Fruit fly (Drosophila melanogaster) whole organism, embryonic: ENCODE data around the gene CG31174.

ENCODE experiments used
- Atf3 ChIP-seq: fragments of 200-800 bp; sonication (Bioruptor generic); optimal IDR thresholded peaks from 3 replicates; lab custom pipeline; 2016; ENCODE audit warnings: missing biosample characterization, missing genetic modification characterization
- Bteb2 ChIP-seq: fragments of 200-800 bp; sonication (Bioruptor generic); optimal IDR thresholded peaks from 2 replicates; lab custom pipeline; 2016; ENCODE audit warnings: missing biosample characterization, missing genetic modification characterization
- CG10462 ChIP-seq: fragments of 200-800 bp; sonication (Bioruptor generic); optimal IDR thresholded peaks from 2 replicates; lab custom pipeline; 2016; ENCODE audit warnings: missing biosample characterization, missing genetic modification characterization
- CG10565 ChIP-seq: fragments of 200-800 bp; sonication (Bioruptor generic); optimal IDR thresholded peaks from 3 replicates; lab custom pipeline; 2016; ENCODE audit warnings: missing biosample characterization, mild to moderate bottlenecking, missing genetic modification characterization
- CG12299 ChIP-seq: fragments of 200-800 bp; sonication (Bioruptor generic); optimal IDR thresholded peaks from 2 replicates; lab custom pipeline; 2018; ENCODE audit warnings: missing biosample characterization, mild to moderate bottlenecking, missing genetic modification characterization
- CG14014 ChIP-seq: fragments of 200-800 bp; sonication (Bioruptor generic); IDR thresholded peaks from 2 replicates; pipeline ENCODE4 v1.3.6; 2022; ENCODE audit warnings: missing biosample characterization, missing genetic modification characterization
- CG16863 ChIP-seq: fragments of 200-800 bp; sonication (Bioruptor generic); optimal IDR thresholded peaks from 3 replicates; lab custom pipeline; 2016; ENCODE audit warnings: missing biosample characterization, missing genetic modification characterization
- CG1832 ChIP-seq: fragments of 200-800 bp; sonication (Bioruptor generic); optimal IDR thresholded peaks from 2 replicates; lab custom pipeline; 2017; ENCODE audit warnings: missing biosample characterization, mild to moderate bottlenecking, missing genetic modification characterization, inconsistent platforms
- CG2875 ChIP-seq: fragments of 200-800 bp; sonication (Bioruptor generic); optimal IDR thresholded peaks from 2 replicates; lab custom pipeline; 2017; ENCODE audit warnings: missing biosample characterization, mild to moderate bottlenecking, missing genetic modification characterization, missing genetic modification reagents
- CG3281 ChIP-seq: fragments of 200-800 bp; sonication (Bioruptor generic); optimal IDR thresholded peaks from 3 replicates; lab custom pipeline; 2017; ENCODE audit warnings: missing biosample characterization, mild to moderate bottlenecking, missing genetic modification characterization
- CG4282 ChIP-seq: fragments of 200-800 bp; sonication (Bioruptor generic); optimal IDR thresholded peaks from 2 replicates; lab custom pipeline; 2016; ENCODE audit warnings: missing biosample characterization, missing genetic modification characterization
- CG4360 ChIP-seq: fragments of 200-800 bp; sonication (Bioruptor generic); IDR thresholded peaks from 2 replicates; pipeline ENCODE4 v1.3.6; 2022; ENCODE audit warnings: missing biosample characterization, missing genetic modification characterization
- CG4730 ChIP-seq: fragments of 200-800 bp; sonication (Bioruptor generic); IDR thresholded peaks from 2 replicates; pipeline ENCODE4 v1.3.6; 2022; ENCODE audit warnings: missing biosample characterization, missing genetic modification characterization
- CG6175 ChIP-seq: fragments of 200-800 bp; sonication (Bioruptor generic); IDR thresholded peaks from 3 replicates; pipeline ENCODE4 v1.3.6; 2022; ENCODE audit warnings: missing biosample characterization, missing genetic modification characterization
- CG6683 ChIP-seq: fragments of 200-800 bp; sonication (Bioruptor generic); optimal IDR thresholded peaks from 2 replicates; lab custom pipeline; 2017; ENCODE audit warnings: missing biosample characterization, mild to moderate bottlenecking, missing genetic modification characterization, missing genetic modification reagents
- CG7357 ChIP-seq: fragments of 200-800 bp; sonication (Bioruptor generic); IDR thresholded peaks from 3 replicates; pipeline ENCODE4 v1.3.6; 2022; ENCODE audit warnings: missing biosample characterization, missing genetic modification characterization
- CG7963 ChIP-seq: fragments of 200-800 bp; sonication (Bioruptor generic); IDR thresholded peaks from 3 replicates; pipeline ENCODE4 v1.3.6; 2022; ENCODE audit warnings: missing biosample characterization, missing genetic modification characterization; ENCODE audit not compliant: partially characterized antibody
- CG9215 ChIP-seq: fragments of 200-800 bp; sonication (Bioruptor generic); IDR thresholded peaks from 2 replicates; pipeline ENCODE4 v1.3.6; 2022; ENCODE audit warnings: missing biosample characterization, missing genetic modification characterization
- CG9609 ChIP-seq: fragments of 200-800 bp; sonication (Bioruptor generic); optimal IDR thresholded peaks from 3 replicates; lab custom pipeline; 2016; ENCODE audit warnings: missing biosample characterization, missing genetic modification characterization
- CG9932 ChIP-seq: fragments of 200-800 bp; sonication (Bioruptor generic); IDR thresholded peaks from 2 replicates; pipeline ENCODE4 v1.3.6; 2022; ENCODE audit warnings: missing biosample characterization, missing genetic modification characterization
- CTCF ChIP-seq: fragments of 200-800 bp; sonication (Bioruptor generic); optimal IDR thresholded peaks from 2 replicates; lab custom pipeline; 2017; ENCODE audit warnings: missing biosample characterization, mild to moderate bottlenecking, missing genetic modification characterization, moderate library complexity
- Deaf1 ChIP-seq: fragments of 200-800 bp; optimal IDR thresholded peaks from 3 replicates; lab custom pipeline; 2019; ENCODE audit warnings: missing biosample characterization, mild to moderate bottlenecking, missing genetic modification characterization, moderate library complexity
- Doc3 ChIP-seq: fragments of 200-800 bp; sonication (Bioruptor generic); IDR thresholded peaks from 3 replicates; pipeline ENCODE4 v1.3.6; 2022; ENCODE audit warnings: missing biosample characterization, missing genetic modification characterization; ENCODE audit not compliant: partially characterized antibody
- E2f2 ChIP-seq: fragments of 200-800 bp; sonication (Bioruptor generic); IDR thresholded peaks from 2 replicates; pipeline ENCODE4 v1.3.6; 2022; ENCODE audit warnings: missing biosample characterization, missing genetic modification characterization
- ERR ChIP-seq: fragments of 200-800 bp; sonication (Bioruptor generic); optimal IDR thresholded peaks from 2 replicates; lab custom pipeline; 2016; ENCODE audit warnings: missing biosample characterization, missing genetic modification characterization
- HHEX ChIP-seq: fragments of 200-800 bp; sonication (Bioruptor generic); optimal IDR thresholded peaks from 3 replicates; lab custom pipeline; 2017; ENCODE audit warnings: missing biosample characterization, mild to moderate bottlenecking, missing genetic modification characterization, missing genetic modification reagents
- Hey ChIP-seq: fragments of 200-800 bp; sonication (Bioruptor generic); optimal IDR thresholded peaks from 3 replicates; lab custom pipeline; 2018; ENCODE audit warnings: missing biosample characterization, mild to moderate bottlenecking, missing genetic modification characterization
- Hr78 ChIP-seq, 2 experiments: fragments of 200-800 bp in 1 of 2; fragments of >200 bp in 1 of 2; sonication (Bioruptor generic) in 1 of 2; optimal IDR thresholded peaks; 2 replicates each; lab custom pipeline; 2017 to 2019; ENCODE audit warnings: missing biosample characterization in 2 of 2, missing genetic modification characterization in 2 of 2, mild to moderate bottlenecking in 1 of 2, moderate library complexity in 1 of 2
- Mad ChIP-seq: fragments of 200-800 bp; sonication (Bioruptor generic); optimal IDR thresholded peaks from 2 replicates; lab custom pipeline; 2016; ENCODE audit warnings: missing biosample characterization, missing genetic modification characterization
- Mrtf ChIP-seq: fragments of 200-800 bp; sonication (Bioruptor generic); IDR thresholded peaks from 3 replicates; pipeline ENCODE4 v1.3.6; 2022; ENCODE audit warnings: missing biosample characterization, missing genetic modification characterization
- NC2β ChIP-seq: fragments of 200-800 bp; sonication (Bioruptor generic); optimal IDR thresholded peaks from 2 replicates; lab custom pipeline; 2016; ENCODE audit warnings: missing biosample characterization, missing genetic modification characterization
- Side ChIP-seq: fragments of 200-800 bp; sonication (Bioruptor generic); optimal IDR thresholded peaks from 2 replicates; lab custom pipeline; 2016; ENCODE audit warnings: missing biosample characterization, missing genetic modification characterization
- Six4 ChIP-seq: fragments of 200-800 bp; sonication (Bioruptor generic); optimal IDR thresholded peaks from 2 replicates; lab custom pipeline; 2016; ENCODE audit warnings: missing biosample characterization, missing genetic modification characterization
- Xrp1 ChIP-seq: fragments of 200-800 bp; sonication (Bioruptor generic); IDR thresholded peaks from 2 replicates; pipeline ENCODE4 v1.3.6; 2022; ENCODE audit warnings: missing biosample characterization, missing genetic modification characterization
- al ChIP-seq: fragments of 200-800 bp; sonication (Bioruptor generic); IDR thresholded peaks from 2 replicates; pipeline ENCODE4 v1.3.6; 2022; ENCODE audit warnings: missing biosample characterization, missing genetic modification characterization
- az2 ChIP-seq: fragments of 200-800 bp; sonication (Bioruptor generic); optimal IDR thresholded peaks from 3 replicates; lab custom pipeline; 2016; ENCODE audit warnings: missing biosample characterization, missing genetic modification characterization
- bbx ChIP-seq: fragments of 200-800 bp; sonication (Bioruptor generic); IDR thresholded peaks from 2 replicates; pipeline ENCODE4 v1.3.6; 2022; ENCODE audit warnings: missing biosample characterization, missing genetic modification characterization; ENCODE audit not compliant: partially characterized antibody
- en ChIP-seq: fragments of 200-800 bp; sonication (Bioruptor generic); optimal IDR thresholded peaks from 2 replicates; lab custom pipeline; 2016; ENCODE audit warnings: missing biosample characterization, missing genetic modification characterization
- exex ChIP-seq: fragments of 200-800 bp; sonication (Bioruptor generic); optimal IDR thresholded peaks from 4 replicates; lab custom pipeline; 2018; ENCODE audit warnings: missing biosample characterization, mild to moderate bottlenecking, missing genetic modification characterization, moderate library complexity
- gfzf ChIP-seq: fragments of 200-800 bp; sonication (Bioruptor generic); optimal IDR thresholded peaks from 2 replicates; lab custom pipeline; 2016; ENCODE audit warnings: missing biosample characterization, mild to moderate bottlenecking, missing genetic modification characterization, moderate library complexity
- gsb ChIP-seq: fragments of 200-800 bp; sonication (Bioruptor generic); IDR thresholded peaks from 2 replicates; pipeline ENCODE4 v1.3.6; 2022; ENCODE audit warnings: missing biosample characterization, missing genetic modification characterization
- hbn ChIP-seq: fragments of 200-800 bp; sonication (Bioruptor generic); IDR thresholded peaks from 2 replicates; pipeline ENCODE4 v1.3.6; 2022; ENCODE audit warnings: missing biosample characterization, missing genetic modification characterization; ENCODE audit not compliant: partially characterized antibody
- ind ChIP-seq: fragments of 200-800 bp; sonication (Bioruptor generic); optimal IDR thresholded peaks from 3 replicates; lab custom pipeline; 2016; ENCODE audit warnings: missing biosample characterization, missing genetic modification characterization
- jing ChIP-seq: fragments of 200-800 bp; sonication (Bioruptor generic); optimal IDR thresholded peaks from 2 replicates; lab custom pipeline; 2018; ENCODE audit warnings: missing biosample characterization, mild to moderate bottlenecking, missing genetic modification characterization
- luna ChIP-seq: fragments of 200-800 bp; sonication (Bioruptor generic); optimal IDR thresholded peaks from 2 replicates; lab custom pipeline; 2016; ENCODE audit warnings: missing biosample characterization, missing genetic modification characterization
- nom ChIP-seq: fragments of 200-800 bp; sonication (Bioruptor generic); optimal IDR thresholded peaks from 2 replicates; lab custom pipeline; 2017; ENCODE audit warnings: missing biosample characterization, missing genetic modification characterization, mild to moderate bottlenecking, moderate library complexity, missing genetic modification reagents
- salm ChIP-seq: fragments of 200-800 bp; sonication (Bioruptor generic); optimal IDR thresholded peaks from 2 replicates; lab custom pipeline; 2018; ENCODE audit warnings: missing biosample characterization, mild to moderate bottlenecking, missing genetic modification characterization
- sim ChIP-seq: fragments of 200-800 bp; sonication (Bioruptor generic); IDR thresholded peaks from 2 replicates; pipeline ENCODE4 v1.3.6; 2022; ENCODE audit warnings: missing biosample characterization, missing genetic modification characterization
- tll ChIP-seq, 2 experiments: fragments of 200-800 bp in 1 of 2; fragments of >200 bp in 1 of 2; sonication (Bioruptor generic) in 1 of 2; optimal IDR thresholded peaks; 2 replicates each; lab custom pipeline; 2017 to 2019; ENCODE audit warnings: missing biosample characterization in 2 of 2, missing genetic modification characterization in 2 of 2, mild to moderate bottlenecking in 1 of 2, moderate library complexity in 1 of 2
- twi ChIP-seq: fragments of 200-800 bp; optimal IDR thresholded peaks from 2 replicates; lab custom pipeline; 2019; ENCODE audit warnings: missing biosample characterization, mild to moderate bottlenecking, missing genetic modification characterization, moderate library complexity
- z ChIP-seq: fragments of 200-800 bp; sonication (Bioruptor generic); IDR thresholded peaks from 3 replicates; pipeline ENCODE4 v1.3.6; 2022; ENCODE audit warnings: missing biosample characterization, missing genetic modification characterization

CG31174 gene

dm6 chr3R:21848987-21849442 lies 20.3 kb downstream of the CG31174 start (continued):
- TF ChIP-seq Bteb2 (GFP tag; lab: Kevin White, UChicago) (peak; percentile 14), CG4360 (GFP tag; lab: Robert Waterston, UW) (0 out of 2 replicates have a peak, but pooled peaks have one; percentile 19), Six4 (GFP tag; lab: Kevin White, UChicago) (peak; percentile 75), CG9609 (GFP tag; lab: Kevin White, UChicago) (peak; percentile 31), CG7357 (GFP tag; lab: Robert Waterston, UW) (0 out of 3 replicates have a peak, but pooled peaks have one; percentile 31), gsb (no peak), Atf3 (GFP tag; lab: Kevin White, UChicago) (peak; percentile 16), Xrp1 (GFP tag; lab: Robert Waterston, UW) (peak; percentile 71), ERR (no peak), E2f2 (GFP tag; lab: Robert Waterston, UW) (no peak), CG6175 (no peak), CG2875 (GFP tag; lab: Kevin White, UChicago) (peak; percentile 59), sim (GFP tag; lab: Robert Waterston, UW) (peak; percentile 51), z (GFP tag; lab: Robert Waterston, UW) (no peak), Doc3 (GFP tag; lab: Robert Waterston, UW) (no peak), en (peak; percentile 54), Hr78 (GFP tag; optimal IDR thresholded peaks at IDR 0.05; lab: Kevin White, UChicago) (peak in 1 of 2 experiments; percentile 49), CG6683 (peak; percentile 9), HHEX (GFP tag; lab: Kevin White, UChicago) (peak; percentile 69), luna (GFP tag; lab: Kevin White, UChicago) (no peak), hbn (GFP tag; lab: Robert Waterston, UW) (no peak), CG4730 (GFP tag; lab: Robert Waterston, UW) (no peak), CG12299 (tag; lab: Kevin White, UChicago) (peak; percentile 41), jing (GFP tag; lab: Kevin White, UChicago) (peak; percentile 1), CG9932 (GFP tag; lab: Robert Waterston, UW) (0 out of 2 replicates have a peak, but pooled peaks have one; percentile 7), CG1832 (GFP tag; lab: Kevin White, UChicago) (no peak), CG9215 (no peak), nom (GFP tag; lab: Kevin White, UChicago) (peak; percentile 90), bbx (no peak), Mrtf (GFP tag; lab: Robert Waterston, UW) (no peak), gfzf (GFP tag; lab: Kevin White, UChicago) (no peak), Deaf1 (peak; percentile 29), az2 (peak; percentile 75), CG14014 (GFP tag; lab: Robert Waterston, UW) (no peak; the same call in 1 of the 2 replicates), CTCF (GFP tag; lab: Kevin White, UChicago) (peak; percentile 37), CG4282 (GFP tag; lab: Kevin White, UChicago) (no peak), al (GFP tag; lab: Robert Waterston, UW) (no peak), salm (tag; lab: Kevin White, UChicago) (peak; percentile 19), Hey (tag; lab: Kevin White, UChicago) (no peak), Mad (peak; percentile 36), exex (tag; lab: Kevin White, UChicago) (no peak), Side (GFP tag; lab: Kevin White, UChicago) (peak; percentile 56), CG10462 (GFP tag; lab: Kevin White, UChicago) (peak; percentile 8), twi (tag; lab: Kevin White, UChicago) (no peak), ind (GFP tag; lab: Kevin White, UChicago) (peak; percentile 45), tll (GFP tag; optimal IDR thresholded peaks at IDR 0.05; lab: Kevin White, UChicago) (no peak), CG10565 (GFP tag; lab: Kevin White, UChicago) (no peak), CG16863 (GFP tag; lab: Kevin White, UChicago) (peak; percentile 67), CG7963 (GFP tag; lab: Robert Waterston, UW) (no peak), CG3281 (peak; percentile 55), NC2β (peak; percentile 66)
